Fruit fly (Drosophila melanogaster): ENCODE results near the gene CG6125.

Gene CG6125

dm6 chr3R:15407020-15407501, at the start of gene CG6125:
TSS of gene CG6125 (minus strand) at chr3R:15407070.
- no peak for TF ChIP-seq dl (GFP tag; optimal IDR thresholded peaks at IDR 0.05; ENCODE audit: insufficient read depth in 1 of 2, partially characterized antibody in 2 of 2)
- no peak for TF ChIP-seq GATAd (GFP tag; optimal IDR thresholded peaks at IDR 0.05)
- TF ChIP-seq sv (GFP tag; optimal IDR thresholded peaks at IDR 0.05) = no peak
- no peak for TF ChIP-seq psq (GFP tag; optimal IDR thresholded peaks at IDR 0.05)

dm6 chr3R:15451344-15452107, 44.7 kb upstream of the CG6125 start:
- TF ChIP-seq sv (GFP tag; optimal IDR thresholded peaks at IDR 0.05) (no peak), Hr78 (GFP tag; optimal IDR thresholded peaks at IDR 0.05) (no peak), brk (GFP tag; optimal IDR thresholded peaks at IDR 0.05) (no peak), Jra (GFP tag; optimal IDR thresholded peaks at IDR 0.05) (no peak)

- peak; percentile 65 for TF ChIP-seq Vsx2 (GFP tag; optimal IDR thresholded peaks at IDR 0.05; ENCODE audit: partially characterized antibody)
- no peak for TF ChIP-seq dl (GFP tag; optimal IDR thresholded peaks at IDR 0.05; ENCODE audit: insufficient read depth in 1 of 2, partially characterized antibody in 2 of 2)
- peak; percentile 8 for TF ChIP-seq Dif (GFP tag; optimal IDR thresholded peaks at IDR 0.05; ENCODE audit: partially characterized antibody)
Observed at dm6 chr3R:15448657-15449056, 41.8 kb upstream of the CG6125 start.

- no peak for TF ChIP-seq Myc (optimal IDR thresholded peaks at IDR 0.05)
- no peak for TF ChIP-seq tai (GFP tag; optimal IDR thresholded peaks at IDR 0.05)
- no peak for TF ChIP-seq br (GFP tag; optimal IDR thresholded peaks at IDR 0.05)
- TF ChIP-seq sage (GFP tag; optimal IDR thresholded peaks at IDR 0.05) = no peak
- TF ChIP-seq Vsx2 (GFP tag; optimal IDR thresholded peaks at IDR 0.05; ENCODE audit: partially characterized antibody) = no peak
- TF ChIP-seq usp (GFP tag; optimal IDR thresholded peaks at IDR 0.05) = no peak
- TF ChIP-seq ey (GFP tag; optimal IDR thresholded peaks at IDR 0.05) = no peak
- TF ChIP-seq CrebA (GFP tag; optimal IDR thresholded peaks at IDR 0.05; ENCODE audit: borderline replicate concordance) = no peak
- TF ChIP-seq Dfd (GFP tag; optimal IDR thresholded peaks at IDR 0.05) = no peak
- TF ChIP-seq pan (optimal IDR thresholded peaks at IDR 0.05) = no peak
- no peak for TF ChIP-seq woc (GFP tag; optimal IDR thresholded peaks at IDR 0.05)
- TF ChIP-seq Dif (GFP tag; optimal IDR thresholded peaks at IDR 0.05; ENCODE audit: partially characterized antibody) = no peak
- TF ChIP-seq Hr78 (GFP tag; optimal IDR thresholded peaks at IDR 0.05) = no peak
- no peak for TF ChIP-seq Abd-B (GFP tag; optimal IDR thresholded peaks at IDR 0.05)
- no peak for TF ChIP-seq HLH106 (tag; optimal IDR thresholded peaks at IDR 0.05)
- TF ChIP-seq h (GFP tag; optimal IDR thresholded peaks at IDR 0.05) = no peak
- TF ChIP-seq N (GFP tag; optimal IDR thresholded peaks at IDR 0.05) = no peak
Observed at dm6 chr3R:15447791-15448190, 40.9 kb upstream of the CG6125 start.

dm6 chr3R:15446149-15446548, 39.3 kb upstream of the CG6125 start:
- TF ChIP-seq usp (GFP tag; optimal IDR thresholded peaks at IDR 0.05) = no peak
- TF ChIP-seq Rel (GFP tag; optimal IDR thresholded peaks at IDR 0.05) = no peak
- TF ChIP-seq Rel (tag; optimal IDR thresholded peaks at IDR 0.05) = peak; percentile 53

- TF ChIP-seq h (GFP tag; optimal IDR thresholded peaks at IDR 0.05) (no peak), Sp1 (GFP tag; optimal IDR thresholded peaks at IDR 0.05) (no peak), tai (GFP tag; optimal IDR thresholded peaks at IDR 0.05) (no peak), Dif (GFP tag; optimal IDR thresholded peaks at IDR 0.05; ENCODE audit: partially characterized antibody) (no peak), Mio (GFP tag; optimal IDR thresholded peaks at IDR 0.05) (no peak), jim (GFP tag; optimal IDR thresholded peaks at IDR 0.05) (no peak), CG9705 (GFP tag; optimal IDR thresholded peaks at IDR 0.05) (no peak), Rel (GFP tag; optimal IDR thresholded peaks at IDR 0.05) (no peak), Rel (tag; optimal IDR thresholded peaks at IDR 0.05) (no peak), GATAd (GFP tag; optimal IDR thresholded peaks at IDR 0.05) (no peak), brk (GFP tag; optimal IDR thresholded peaks at IDR 0.05) (no peak), br (GFP tag; optimal IDR thresholded peaks at IDR 0.05) (no peak), sage (GFP tag; optimal IDR thresholded peaks at IDR 0.05) (no peak), pan (optimal IDR thresholded peaks at IDR 0.05) (no peak), dmrt93B (GFP tag; optimal IDR thresholded peaks at IDR 0.05) (no peak), CrebA (GFP tag; optimal IDR thresholded peaks at IDR 0.05; ENCODE audit: borderline replicate concordance) (no peak), Hnf4 (GFP tag; optimal IDR thresholded peaks at IDR 0.05) (no peak), woc (GFP tag; optimal IDR thresholded peaks at IDR 0.05) (no peak)
Observed at dm6 chr3R:15439669-15440068, 32.8 kb upstream of the CG6125 start, which contains the start of gene Act88F. TSS of gene Act88F (plus strand) at chr3R:15439969.

Measured in whole organism, wandering third instar larva.